Worm (Caenorhabditis elegans) whole organism, L4/young adult: ENCODE measurements around the gene F44B9.10.

Experiments
- W03F9.2 ChIP-seq: fragments of 150-350 bp; optimal IDR thresholded peaks from 2 replicates; lab custom pipeline; 2014; ENCODE audit warnings: missing biosample characterization, missing genetic modification characterization
- dao-5 ChIP-seq: sonication (generic microtip); optimal IDR thresholded peaks from 2 replicates; lab custom pipeline; 2016; ENCODE audit warnings: missing genotype, missing genetic modification characterization, moderate library complexity, missing compliant biosample characterization
- him-1 ChIP-seq: sonication (generic microtip); optimal IDR thresholded peaks from 2 replicates; lab custom pipeline; 2016; ENCODE audit warnings: missing genotype, missing genetic modification reagents, missing genetic modification characterization, missing compliant biosample characterization

- TF ChIP-seq him-1 (tag; lab: Kevin White, UChicago) = no peak
- TF ChIP-seq dao-5 (tag; lab: Kevin White, UChicago) = no peak
- no peak for TF ChIP-seq W03F9.2 (tag; lab: Kevin White, UChicago)
Observed at ce11 chrIII:8061114-8061513, 27.7 kb upstream of the F44B9.10 start.
